Worm (Caenorhabditis elegans) whole organism, young adult: Measurements from ENCODE around the gene nspb-10.

Source experiments
- B0019.2 ChIP-seq: fragments of 200-800 bp; sonication (Bioruptor generic); conservative IDR thresholded peaks from 2 replicates; pipeline ENCODE4 v1.3.6; 2022; ENCODE audit warnings: missing genetic modification reagents, missing genetic modification characterization, missing compliant biosample characterization
- B0336.3 ChIP-seq: fragments of 200-800 bp; sonication (Bioruptor generic); IDR thresholded peaks from 2 replicates; pipeline ENCODE4 v1.3.6; 2022; ENCODE audit warnings: missing genetic modification characterization, missing compliant biosample characterization
- ZK185.1 ChIP-seq: sonication (generic microtip); optimal IDR thresholded peaks from 2 replicates; lab custom pipeline; 2016; ENCODE audit warnings: mild to moderate bottlenecking, missing genetic modification characterization, missing compliant biosample characterization; ENCODE audit not compliant: poor library complexity, severe bottlenecking
- ceh-100 ChIP-seq: fragments of 200-800 bp; sonication (Bioruptor generic); IDR thresholded peaks from 2 replicates; pipeline ENCODE4 v1.3.6; 2022; ENCODE audit warnings: missing genetic modification reagents, missing genetic modification characterization, missing compliant biosample characterization
- him-1 ChIP-seq: sonication (generic microtip); optimal IDR thresholded peaks from 2 replicates; lab custom pipeline; 2016; ENCODE audit warnings: missing genotype, missing genetic modification reagents, missing genetic modification characterization, missing compliant biosample characterization
- lsl-1 ChIP-seq: fragments of 200-800 bp; sonication (Bioruptor generic); optimal IDR thresholded peaks from 2 replicates; lab custom pipeline; 2018; ENCODE audit warnings: mild to moderate bottlenecking, missing genetic modification characterization, moderate library complexity, missing compliant biosample characterization
- madf-6 ChIP-seq: fragments of 200-800 bp; sonication (Bioruptor generic); IDR thresholded peaks from 2 replicates; pipeline ENCODE4 v1.3.6; 2022; ENCODE audit warnings: missing genetic modification reagents, missing genetic modification characterization, missing compliant biosample characterization
- mxl-1 ChIP-seq: sonication (generic microtip); optimal IDR thresholded peaks from 2 replicates; lab custom pipeline; 2016; ENCODE audit warnings: missing genetic modification characterization, missing compliant biosample characterization
- pbrm-1 ChIP-seq: fragments of 200-800 bp; sonication (Bioruptor generic); IDR thresholded peaks from 2 replicates; pipeline ENCODE4 v1.3.6; 2022; ENCODE audit warnings: missing genetic modification reagents, missing genetic modification characterization, missing compliant biosample characterization

- TF ChIP-seq mxl-1 (tag; lab: Kevin White, UChicago) (no peak), ceh-100 (no peak), him-1 (tag; lab: Kevin White, UChicago) (no peak), B0019.2 (GFP tag; lab: Robert Waterston, UW) (no peak), pbrm-1 (GFP tag; lab: Robert Waterston, UW) (no peak), lsl-1 (GFP tag; lab: Kevin White, UChicago) (no peak), madf-6 (GFP tag; lab: Robert Waterston, UW) (no peak), ZK185.1 (tag; lab: Kevin White, UChicago) (no peak), B0336.3 (GFP tag; lab: Robert Waterston, UW) (no peak)
Observed at ce11 chrII:14618764-14619163, 30.7 kb upstream of the nspb-10 start.
